Fruit fly (Drosophila melanogaster) whole organism: ENCODE data around the gene CG18547.

Source experiments
- CG8478 ChIP-seq: fragments of >200 bp; optimal IDR thresholded peaks from 2 replicates; lab custom pipeline; 2018; ENCODE audit warnings: inconsistent platforms
- EcR ChIP-seq, 2 experiments: fragments of >200 bp; optimal IDR thresholded peaks; 2 replicates each; lab custom pipeline; 2017; ENCODE audit warnings: missing biosample characterization in 2 of 2, missing genetic modification characterization in 2 of 2, missing genetic modification reagents in 2 of 2
- psq ChIP-seq: fragments of >200 bp; optimal IDR thresholded peaks from 2 replicates; lab custom pipeline; 2017
- usp ChIP-seq: fragments of >200 bp; optimal IDR thresholded peaks from 2 replicates; lab custom pipeline; 2017; ENCODE audit warnings: missing biosample characterization, missing genetic modification characterization, mixed read lengths

DNA sequence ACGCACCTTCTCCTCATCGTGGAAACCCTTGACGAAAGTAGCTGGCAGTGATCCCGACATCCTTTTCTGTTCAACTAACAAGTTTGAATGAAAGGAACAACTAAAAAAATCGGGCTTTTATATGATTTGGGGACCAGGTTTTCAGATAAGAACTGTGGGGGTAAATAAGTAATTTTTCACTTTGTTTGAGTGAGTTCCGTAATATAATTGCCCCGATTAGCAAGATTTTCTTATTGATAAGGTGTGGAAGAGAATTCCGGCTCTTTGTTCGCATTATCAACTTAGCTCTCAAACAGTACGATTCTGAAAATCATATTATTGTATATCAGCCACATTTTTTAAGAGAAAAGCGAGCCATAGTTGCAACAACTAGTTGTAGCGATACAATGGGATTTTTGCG lies 1.8 kb upstream of the CG18547 start, which contains the start of gene CG12224:
- TF ChIP-seq CG8478 (lab: Kevin White, UChicago) (no peak), psq (no peak), EcR (GFP tag; optimal IDR thresholded peaks at IDR 0.05; lab: Kevin White, UChicago) (no peak), usp (GFP tag; lab: Kevin White, UChicago) (no peak)
